Worm (Caenorhabditis elegans): ENCODE measurements around the gene kin-19.

The kin-19 gene

ce11 chrIII:4086536-4086935 lies at the start of gene kin-19:
Gene kin-19, minus strand, starts transcription at chrIII:4086636.
- TF ChIP-seq ztf-29 (GFP tag; IDR thresholded peaks at IDR 0.05) (no peak), ztf-23 (GFP tag; IDR thresholded peaks at IDR 0.05) (no peak), med-1 (GFP tag; optimal IDR thresholded peaks at IDR 0.05; ENCODE audit: insufficient read depth) (no peak), flt-1 (GFP tag; IDR thresholded peaks at IDR 0.05) (no peak), T22C8.4 (GFP tag; IDR thresholded peaks at IDR 0.05) (no peak), ref-1 (GFP tag; conservative IDR thresholded peaks at IDR 0.05) (no peak), cog-1 (tag; optimal IDR thresholded peaks at IDR 0.05) (no peak), tab-1 (GFP tag; IDR thresholded peaks at IDR 0.05) (no peak), klf-2 (GFP tag; conservative IDR thresholded peaks at IDR 0.05) (no peak)

- TF ChIP-seq ref-1 (GFP tag; conservative IDR thresholded peaks at IDR 0.05) (no peak), ztf-23 (GFP tag; IDR thresholded peaks at IDR 0.05) (no peak), tab-1 (GFP tag; IDR thresholded peaks at IDR 0.05) (no peak), med-1 (GFP tag; optimal IDR thresholded peaks at IDR 0.05; ENCODE audit: insufficient read depth) (no peak), T22C8.4 (GFP tag; IDR thresholded peaks at IDR 0.05) (no peak), cog-1 (tag; optimal IDR thresholded peaks at IDR 0.05) (no peak), flt-1 (GFP tag; IDR thresholded peaks at IDR 0.05) (no peak), klf-2 (GFP tag; conservative IDR thresholded peaks at IDR 0.05) (no peak)
Measured at ce11 chrIII:4134059-4134458, 47.6 kb upstream of the kin-19 start.

- TF ChIP-seq klf-2 (GFP tag; conservative IDR thresholded peaks at IDR 0.05), result no peak
- TF ChIP-seq ztf-29 (GFP tag; IDR thresholded peaks at IDR 0.05), result no peak
- no peak for TF ChIP-seq T22C8.4 (GFP tag; IDR thresholded peaks at IDR 0.05)
- no peak for TF ChIP-seq med-1 (GFP tag; optimal IDR thresholded peaks at IDR 0.05; ENCODE audit: insufficient read depth)
- no peak for TF ChIP-seq tab-1 (GFP tag; IDR thresholded peaks at IDR 0.05)
- no peak for TF ChIP-seq cog-1 (tag; optimal IDR thresholded peaks at IDR 0.05)
- TF ChIP-seq ztf-23 (GFP tag; IDR thresholded peaks at IDR 0.05), result no peak
- no peak for TF ChIP-seq ref-1 (GFP tag; conservative IDR thresholded peaks at IDR 0.05)
Measured at ce11 chrIII:4131814-4132555, 45.5 kb upstream of the kin-19 start.

- TF ChIP-seq ztf-29 (GFP tag; IDR thresholded peaks at IDR 0.05) (no peak), ref-1 (GFP tag; conservative IDR thresholded peaks at IDR 0.05) (no peak), ztf-23 (GFP tag; IDR thresholded peaks at IDR 0.05) (no peak), klf-2 (GFP tag; conservative IDR thresholded peaks at IDR 0.05) (no peak), T22C8.4 (GFP tag; IDR thresholded peaks at IDR 0.05) (no peak), flt-1 (GFP tag; IDR thresholded peaks at IDR 0.05) (no peak), cog-1 (tag; optimal IDR thresholded peaks at IDR 0.05) (no peak), med-1 (GFP tag; optimal IDR thresholded peaks at IDR 0.05; ENCODE audit: insufficient read depth) (no peak), tab-1 (GFP tag; IDR thresholded peaks at IDR 0.05) (no peak)
Measured at ce11 chrIII:4123900-4124299, 37.5 kb upstream of the kin-19 start.

- TF ChIP-seq klf-2 (GFP tag; conservative IDR thresholded peaks at IDR 0.05), result no peak
- no peak for TF ChIP-seq ztf-23 (GFP tag; IDR thresholded peaks at IDR 0.05)
- TF ChIP-seq med-1 (GFP tag; optimal IDR thresholded peaks at IDR 0.05; ENCODE audit: insufficient read depth), result no peak
- TF ChIP-seq ref-1 (GFP tag; conservative IDR thresholded peaks at IDR 0.05), result no peak
- TF ChIP-seq T22C8.4 (GFP tag; IDR thresholded peaks at IDR 0.05), result no peak
- TF ChIP-seq ztf-29 (GFP tag; IDR thresholded peaks at IDR 0.05), result no peak
- no peak for TF ChIP-seq tab-1 (GFP tag; IDR thresholded peaks at IDR 0.05)
- no peak for TF ChIP-seq cog-1 (tag; optimal IDR thresholded peaks at IDR 0.05)
- no peak for TF ChIP-seq flt-1 (GFP tag; IDR thresholded peaks at IDR 0.05)
Measured at ce11 chrIII:4123277-4123676, 36.8 kb upstream of the kin-19 start.

- TF ChIP-seq klf-2 (GFP tag; conservative IDR thresholded peaks at IDR 0.05), result no peak
- no peak for TF ChIP-seq cog-1 (tag; optimal IDR thresholded peaks at IDR 0.05)
- TF ChIP-seq med-1 (GFP tag; optimal IDR thresholded peaks at IDR 0.05; ENCODE audit: insufficient read depth), result no peak
- TF ChIP-seq ztf-29 (GFP tag; IDR thresholded peaks at IDR 0.05), result no peak
- TF ChIP-seq flt-1 (GFP tag; IDR thresholded peaks at IDR 0.05), result no peak
- TF ChIP-seq ztf-23 (GFP tag; IDR thresholded peaks at IDR 0.05), result no peak
- no peak for TF ChIP-seq ref-1 (GFP tag; conservative IDR thresholded peaks at IDR 0.05)
Measured at ce11 chrIII:4120386-4120785, 34.0 kb upstream of the kin-19 start.

- TF ChIP-seq med-1 (GFP tag; optimal IDR thresholded peaks at IDR 0.05; ENCODE audit: insufficient read depth) (no peak), klf-2 (GFP tag; conservative IDR thresholded peaks at IDR 0.05) (no peak), flt-1 (GFP tag; IDR thresholded peaks at IDR 0.05) (no peak), ztf-29 (GFP tag; IDR thresholded peaks at IDR 0.05) (no peak), tab-1 (GFP tag; IDR thresholded peaks at IDR 0.05) (no peak), ztf-23 (GFP tag; IDR thresholded peaks at IDR 0.05) (no peak)
Measured at ce11 chrIII:4119736-4120135, 33.3 kb upstream of the kin-19 start.

ce11 chrIII:4115085-4115484 lies 28.6 kb upstream of the kin-19 start, which contains the start of gene unc-103:
Gene unc-103, plus strand, starts transcription at chrIII:4115385.
- TF ChIP-seq T22C8.4 (GFP tag; IDR thresholded peaks at IDR 0.05), result no peak
- TF ChIP-seq flt-1 (GFP tag; IDR thresholded peaks at IDR 0.05), result no peak
- TF ChIP-seq klf-2 (GFP tag; conservative IDR thresholded peaks at IDR 0.05), result no peak
- TF ChIP-seq cog-1 (tag; optimal IDR thresholded peaks at IDR 0.05), result no peak
- no peak for TF ChIP-seq ref-1 (GFP tag; conservative IDR thresholded peaks at IDR 0.05)
- TF ChIP-seq ztf-23 (GFP tag; IDR thresholded peaks at IDR 0.05), result no peak
- no peak for TF ChIP-seq tab-1 (GFP tag; IDR thresholded peaks at IDR 0.05)
- no peak for TF ChIP-seq ztf-29 (GFP tag; IDR thresholded peaks at IDR 0.05)
- TF ChIP-seq med-1 (GFP tag; optimal IDR thresholded peaks at IDR 0.05; ENCODE audit: insufficient read depth), result no peak

- TF ChIP-seq ztf-23 (GFP tag; IDR thresholded peaks at IDR 0.05) (no peak), cog-1 (tag; optimal IDR thresholded peaks at IDR 0.05) (no peak), tab-1 (GFP tag; IDR thresholded peaks at IDR 0.05) (no peak), ref-1 (GFP tag; conservative IDR thresholded peaks at IDR 0.05) (no peak), ztf-29 (GFP tag; IDR thresholded peaks at IDR 0.05) (no peak), flt-1 (GFP tag; IDR thresholded peaks at IDR 0.05) (no peak), med-1 (GFP tag; optimal IDR thresholded peaks at IDR 0.05; ENCODE audit: insufficient read depth) (no peak), T22C8.4 (GFP tag; IDR thresholded peaks at IDR 0.05) (no peak), klf-2 (GFP tag; conservative IDR thresholded peaks at IDR 0.05) (no peak)
Measured at ce11 chrIII:4113594-4113993, 27.2 kb upstream of the kin-19 start.
